Fruit fly (Drosophila melanogaster) whole organism, embryonic: ENCODE measurements around the gene CG33127.
A peak's percentile ranks its signal among the peaks of the same experiment; 100 is the strongest.

Experiments
- Atf6 ChIP-seq: fragments of 200-800 bp; sonication (Bioruptor generic); IDR thresholded peaks from 2 replicates; pipeline ENCODE4 v1.3.6; 2022; ENCODE audit warnings: missing biosample characterization, missing genetic modification characterization
- BEAF-32 ChIP-seq: fragments of 200-800 bp; sonication (Bioruptor generic); optimal IDR thresholded peaks from 3 replicates; lab custom pipeline; 2017; ENCODE audit warnings: missing biosample characterization, missing genetic modification characterization, mild to moderate bottlenecking, moderate library complexity, missing genetic modification reagents
- CG10267 ChIP-seq: fragments of 200-800 bp; sonication (Bioruptor generic); optimal IDR thresholded peaks from 2 replicates; lab custom pipeline; 2018; ENCODE audit warnings: missing biosample characterization, mild to moderate bottlenecking, missing genetic modification characterization, moderate library complexity
- CG12299 ChIP-seq: fragments of 200-800 bp; sonication (Bioruptor generic); optimal IDR thresholded peaks from 2 replicates; lab custom pipeline; 2018; ENCODE audit warnings: missing biosample characterization, mild to moderate bottlenecking, missing genetic modification characterization
- CG13123 ChIP-seq: fragments of 200-800 bp; sonication (Bioruptor generic); optimal IDR thresholded peaks from 2 replicates; lab custom pipeline; 2016; ENCODE audit warnings: missing biosample characterization, missing genetic modification characterization
- CG13624 ChIP-seq: fragments of 200-800 bp; sonication (Bioruptor generic); optimal IDR thresholded peaks from 2 replicates; lab custom pipeline; 2016; ENCODE audit warnings: missing biosample characterization, missing genetic modification characterization
- CG13775 ChIP-seq: fragments of 200-800 bp; sonication (Bioruptor generic); optimal IDR thresholded peaks from 3 replicates; lab custom pipeline; 2017; ENCODE audit warnings: missing biosample characterization, mild to moderate bottlenecking, missing genetic modification characterization
- CG14441 ChIP-seq: fragments of 200-800 bp; sonication (Bioruptor generic); IDR thresholded peaks from 2 replicates; pipeline ENCODE4 v1.3.6; 2022; ENCODE audit warnings: missing biosample characterization, missing genetic modification characterization
- CG16813 ChIP-seq: fragments of 200-800 bp; sonication (Bioruptor generic); IDR thresholded peaks from 3 replicates; pipeline ENCODE4 v1.3.6; 2022; ENCODE audit warnings: missing biosample characterization, missing genetic modification characterization; ENCODE audit not compliant: partially characterized antibody
- CG18011 ChIP-seq: fragments of 200-800 bp; sonication (Bioruptor generic); optimal IDR thresholded peaks from 2 replicates; lab custom pipeline; 2017; ENCODE audit warnings: missing biosample characterization, missing genetic modification characterization, mild to moderate bottlenecking, moderate library complexity, missing genotype
- CG2116 ChIP-seq: fragments of 200-800 bp; sonication (Bioruptor generic); optimal IDR thresholded peaks from 3 replicates; lab custom pipeline; 2018; ENCODE audit warnings: missing biosample characterization, mild to moderate bottlenecking, missing genetic modification characterization
- CG2202 ChIP-seq: fragments of 200-800 bp; sonication (Bioruptor generic); optimal IDR thresholded peaks from 2 replicates; lab custom pipeline; 2018; ENCODE audit warnings: missing biosample characterization, mild to moderate bottlenecking, missing genetic modification characterization
- CG30403 ChIP-seq: fragments of 200-800 bp; sonication (Bioruptor generic); optimal IDR thresholded peaks from 3 replicates; lab custom pipeline; 2016; ENCODE audit warnings: missing biosample characterization, missing genetic modification characterization
- CG32767 ChIP-seq: fragments of 200-800 bp; sonication (Bioruptor generic); IDR thresholded peaks from 2 replicates; pipeline ENCODE4 v1.3.6; 2022; ENCODE audit warnings: missing biosample characterization, missing genetic modification characterization
- CG32772 ChIP-seq: fragments of 200-800 bp; sonication (Bioruptor generic); IDR thresholded peaks from 2 replicates; pipeline ENCODE4 v1.3.6; 2022; ENCODE audit warnings: missing biosample characterization, missing genetic modification characterization
- CG6654 ChIP-seq: fragments of 200-800 bp; sonication (Bioruptor generic); optimal IDR thresholded peaks from 2 replicates; lab custom pipeline; 2017; ENCODE audit warnings: missing biosample characterization, mild to moderate bottlenecking, missing genetic modification characterization
- CG7556 ChIP-seq: fragments of 200-800 bp; sonication (Bioruptor generic); optimal IDR thresholded peaks from 2 replicates; lab custom pipeline; 2017; ENCODE audit warnings: missing biosample characterization, mild to moderate bottlenecking, missing genetic modification characterization
- CoRest ChIP-seq: fragments of 200-800 bp; sonication (Bioruptor generic); optimal IDR thresholded peaks from 3 replicates; lab custom pipeline; 2018; ENCODE audit warnings: missing biosample characterization, mild to moderate bottlenecking, missing genetic modification characterization, moderate library complexity
- CrebB ChIP-seq: fragments of 200-800 bp; sonication (Bioruptor generic); optimal IDR thresholded peaks from 3 replicates; lab custom pipeline; 2018; ENCODE audit warnings: missing biosample characterization, mild to moderate bottlenecking, missing genetic modification characterization
- Doc3 ChIP-seq: fragments of 200-800 bp; sonication (Bioruptor generic); IDR thresholded peaks from 3 replicates; pipeline ENCODE4 v1.3.6; 2022; ENCODE audit warnings: missing biosample characterization, missing genetic modification characterization; ENCODE audit not compliant: partially characterized antibody
- E2f1 ChIP-seq: fragments of 200-800 bp; sonication (Bioruptor generic); IDR thresholded peaks from 2 replicates; pipeline ENCODE4 v1.3.6; 2022; ENCODE audit warnings: missing biosample characterization, missing genetic modification characterization
- Elba2 ChIP-seq: fragments of 200-800 bp; sonication (Bioruptor generic); optimal IDR thresholded peaks from 3 replicates; lab custom pipeline; 2016; ENCODE audit warnings: missing biosample characterization, missing genetic modification characterization
- HHEX ChIP-seq: fragments of 200-800 bp; sonication (Bioruptor generic); optimal IDR thresholded peaks from 3 replicates; lab custom pipeline; 2017; ENCODE audit warnings: missing biosample characterization, mild to moderate bottlenecking, missing genetic modification characterization, missing genetic modification reagents
- Hmx ChIP-seq: fragments of 200-800 bp; sonication (Bioruptor generic); optimal IDR thresholded peaks from 2 replicates; lab custom pipeline; 2016; ENCODE audit warnings: missing biosample characterization, missing genetic modification characterization
- Hr51 ChIP-seq, 2 experiments: fragments of 200-800 bp; sonication (Bioruptor generic); optimal IDR thresholded peaks; 2 replicates in 1 of 2; 3 replicates in 1 of 2; lab custom pipeline; 2016 to 2018; ENCODE audit warnings: missing biosample characterization in 2 of 2, missing genetic modification characterization in 2 of 2, mild to moderate bottlenecking in 1 of 2, moderate library complexity in 1 of 2
- Jarid2 ChIP-seq: fragments of 200-800 bp; sonication (Bioruptor generic); optimal IDR thresholded peaks from 3 replicates; lab custom pipeline; 2017; ENCODE audit warnings: mild to moderate bottlenecking, missing biosample characterization, missing genetic modification reagents, missing genetic modification characterization
- Kr ChIP-seq: fragments of 200-800 bp; sonication (Bioruptor generic); optimal IDR thresholded peaks from 2 replicates; lab custom pipeline; 2017; ENCODE audit warnings: missing biosample characterization, mild to moderate bottlenecking, missing genetic modification characterization
- NK7.1 ChIP-seq: fragments of 200-800 bp; sonication (Bioruptor generic); optimal IDR thresholded peaks from 3 replicates; lab custom pipeline; 2016; ENCODE audit warnings: missing biosample characterization, missing genetic modification characterization
- bcd ChIP-seq: fragments of 200-800 bp; sonication (Bioruptor generic); optimal IDR thresholded peaks from 2 replicates; lab custom pipeline; 2017; ENCODE audit warnings: missing biosample characterization, mild to moderate bottlenecking, missing genetic modification characterization
- caup ChIP-seq: fragments of 200-800 bp; sonication (Bioruptor generic); optimal IDR thresholded peaks from 3 replicates; lab custom pipeline; 2017; ENCODE audit warnings: missing biosample characterization, mild to moderate bottlenecking, missing genetic modification characterization, moderate library complexity; ENCODE audit not compliant: severe bottlenecking
- da ChIP-seq: fragments of 200-800 bp; sonication (Bioruptor generic); optimal IDR thresholded peaks from 2 replicates; lab custom pipeline; 2016; ENCODE audit warnings: missing biosample characterization, missing genetic modification characterization
- dmrt11E ChIP-seq: fragments of 200-800 bp; sonication (Bioruptor generic); optimal IDR thresholded peaks from 3 replicates; lab custom pipeline; 2018; ENCODE audit warnings: missing biosample characterization, mild to moderate bottlenecking, missing genetic modification characterization, moderate library complexity
- dpn ChIP-seq, 2 experiments: fragments of 200-800 bp; sonication (Bioruptor generic); optimal IDR thresholded peaks; 3 replicates each; lab custom pipeline; 2016; ENCODE audit warnings: missing biosample characterization in 2 of 2, missing genetic modification characterization in 2 of 2
- fd3F ChIP-seq: fragments of 200-800 bp; sonication (Bioruptor generic); optimal IDR thresholded peaks from 2 replicates; lab custom pipeline; 2018; ENCODE audit warnings: missing biosample characterization, mild to moderate bottlenecking, missing genetic modification characterization, moderate library complexity
- fu2 ChIP-seq: fragments of 200-800 bp; sonication (Bioruptor generic); optimal IDR thresholded peaks from 2 replicates; lab custom pipeline; 2016; ENCODE audit warnings: missing biosample characterization, missing genetic modification characterization
- gcm2 ChIP-seq: fragments of 200-800 bp; sonication (Bioruptor generic); optimal IDR thresholded peaks from 2 replicates; lab custom pipeline; 2016; ENCODE audit warnings: missing biosample characterization, missing genetic modification characterization
- grau ChIP-seq: fragments of 200-800 bp; optimal IDR thresholded peaks from 3 replicates; lab custom pipeline; 2019; ENCODE audit warnings: missing biosample characterization, mild to moderate bottlenecking, missing genetic modification characterization, moderate library complexity
- grn ChIP-seq: fragments of 200-800 bp; sonication (Bioruptor generic); optimal IDR thresholded peaks from 3 replicates; lab custom pipeline; 2017; ENCODE audit warnings: missing biosample characterization, missing genetic modification characterization
- gro ChIP-seq: fragments of 200-800 bp; sonication (Bioruptor generic); optimal IDR thresholded peaks from 2 replicates; lab custom pipeline; 2016; ENCODE audit warnings: missing biosample characterization, missing genetic modification characterization
- jing ChIP-seq: fragments of 200-800 bp; sonication (Bioruptor generic); optimal IDR thresholded peaks from 2 replicates; lab custom pipeline; 2018; ENCODE audit warnings: missing biosample characterization, mild to moderate bottlenecking, missing genetic modification characterization
- klu ChIP-seq: fragments of 200-800 bp; sonication (Bioruptor generic); IDR thresholded peaks from 2 replicates; pipeline ENCODE4 v1.3.6; 2022; ENCODE audit warnings: missing biosample characterization, missing genetic modification characterization
- knrl ChIP-seq: fragments of 200-800 bp; sonication (Bioruptor generic); IDR thresholded peaks from 3 replicates; pipeline ENCODE4 v1.3.6; 2022; ENCODE audit warnings: missing biosample characterization, missing genetic modification characterization; ENCODE audit not compliant: partially characterized antibody
- mld ChIP-seq: fragments of 200-800 bp; sonication (Bioruptor generic); IDR thresholded peaks from 3 replicates; pipeline ENCODE4 v1.3.6; 2022; ENCODE audit warnings: missing biosample characterization, missing genetic modification characterization; ENCODE audit not compliant: partially characterized antibody
- p53 ChIP-seq: fragments of 200-800 bp; sonication (Bioruptor generic); optimal IDR thresholded peaks from 2 replicates; lab custom pipeline; 2016; ENCODE audit warnings: missing biosample characterization, missing genetic modification characterization
- pho ChIP-seq: fragments of 200-800 bp; sonication (Bioruptor generic); optimal IDR thresholded peaks from 2 replicates; lab custom pipeline; 2016; ENCODE audit warnings: missing biosample characterization, missing genetic modification characterization
- sc ChIP-seq, 3 experiments: fragments of >200 bp in 2 of 3; fragments of 200-800 bp in 1 of 3; sonication (Bioruptor generic) in 1 of 3; optimal IDR thresholded peaks; 2 replicates in 2 of 3; 3 replicates in 1 of 3; lab custom pipeline; 2017; ENCODE audit warnings: mild to moderate bottlenecking in 1 of 3, missing biosample characterization in 1 of 3, missing genetic modification characterization in 1 of 3, missing genetic modification reagents in 1 of 3
- sim ChIP-seq: fragments of 200-800 bp; sonication (Bioruptor generic); IDR thresholded peaks from 2 replicates; pipeline ENCODE4 v1.3.6; 2022; ENCODE audit warnings: missing biosample characterization, missing genetic modification characterization
- sr ChIP-seq: fragments of 200-800 bp; sonication (Bioruptor generic); IDR thresholded peaks from 3 replicates; pipeline ENCODE4 v1.3.6; 2022; ENCODE audit warnings: missing biosample characterization, missing genetic modification characterization
- tap ChIP-seq: fragments of 200-800 bp; optimal IDR thresholded peaks from 3 replicates; lab custom pipeline; 2019; ENCODE audit warnings: missing biosample characterization, mild to moderate bottlenecking, missing genetic modification characterization, moderate library complexity

The CG33127 gene

DNA sequence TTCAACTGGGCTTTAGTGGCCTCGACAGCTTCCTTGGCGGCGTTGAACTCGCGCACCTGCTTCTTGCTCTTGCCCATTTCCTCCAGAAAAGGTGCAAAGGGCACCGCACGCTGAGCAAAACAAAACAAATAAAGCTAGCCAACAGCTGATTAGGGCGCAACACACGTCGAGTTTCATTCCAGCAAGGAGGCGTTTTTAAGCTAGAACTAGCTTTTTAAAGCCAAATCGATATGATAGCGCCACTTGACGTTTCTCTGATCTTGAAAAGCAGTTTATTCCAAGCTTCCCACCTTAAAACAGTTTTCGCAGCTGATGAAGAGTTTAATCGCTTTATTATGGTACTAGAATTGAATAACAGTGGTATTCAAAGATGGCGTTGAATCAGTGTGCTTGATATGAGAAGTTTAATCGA lies 38.8 kb upstream of the CG33127 start, which contains the start of gene CG11601 (continued):
- TF ChIP-seq CG14441 (GFP tag; lab: Robert Waterston, UW) = 0 out of 2 replicates have a peak, but pooled peaks have one; percentile 26
- no peak for TF ChIP-seq sc (optimal IDR thresholded peaks at IDR 0.05; lab: Kevin White, UChicago)
- no peak for TF ChIP-seq sc (GFP tag; optimal IDR thresholded peaks at IDR 0.05; lab: Kevin White, UChicago)
- TF ChIP-seq mld (GFP tag; lab: Robert Waterston, UW) = no peak
- TF ChIP-seq CG6654 (GFP tag; lab: Kevin White, UChicago) = no peak
- no peak for TF ChIP-seq E2f1 (GFP tag; lab: Robert Waterston, UW)
- peak; percentile 21 for TF ChIP-seq gro (GFP tag; lab: Kevin White, UChicago)
- peak; percentile 52 for TF ChIP-seq CG2116 (GFP tag; lab: Kevin White, UChicago)
- TF ChIP-seq NK7.1 (GFP tag; lab: Kevin White, UChicago) = no peak
- TF ChIP-seq Atf6 (GFP tag; lab: Robert Waterston, UW) = peak; percentile 20; the same call in 1 of the 2 replicates
- TF ChIP-seq CG7556 (GFP tag; lab: Kevin White, UChicago) = no peak
- TF ChIP-seq CG13123 (GFP tag; lab: Kevin White, UChicago) = no peak
- TF ChIP-seq CG10267 (tag; lab: Kevin White, UChicago) = no peak
- TF ChIP-seq grau = peak; percentile 40
- no peak for TF ChIP-seq tap (tag; lab: Kevin White, UChicago)
- TF ChIP-seq BEAF-32 (GFP tag; lab: Kevin White, UChicago) = peak; percentile 40
- 0 out of 2 replicates have a peak, but pooled peaks have one; percentile 27 for TF ChIP-seq CG32767 (GFP tag; lab: Robert Waterston, UW)
- peak; percentile 1 for TF ChIP-seq dmrt11E (tag; lab: Kevin White, UChicago)
- TF ChIP-seq CG30403 (GFP tag; lab: Kevin White, UChicago) = peak; percentile 59
- peak; percentile 2 for TF ChIP-seq fd3F (GFP tag; lab: Kevin White, UChicago)
- no peak for TF ChIP-seq CG18011
- TF ChIP-seq dpn (GFP tag; optimal IDR thresholded peaks at IDR 0.05; lab: Kevin White, UChicago) = peak in 1 of 2 experiments; percentile 29
- TF ChIP-seq HHEX (GFP tag; lab: Kevin White, UChicago) = peak; percentile 9
- no peak for TF ChIP-seq grn (GFP tag; lab: Kevin White, UChicago)
- TF ChIP-seq Jarid2 (GFP tag; lab: Kevin White, UChicago) = no peak
- peak; percentile 39 for TF ChIP-seq fu2 (GFP tag; lab: Kevin White, UChicago)
- no peak for TF ChIP-seq da (GFP tag; lab: Kevin White, UChicago)
- TF ChIP-seq CrebB (tag; lab: Kevin White, UChicago) = no peak
- no peak for TF ChIP-seq caup (GFP tag; lab: Kevin White, UChicago)
- peak in 1 of 2 experiments; percentile 9 for TF ChIP-seq Hr51 (GFP tag; optimal IDR thresholded peaks at IDR 0.05; lab: Kevin White, UChicago)
- TF ChIP-seq Kr (GFP tag; lab: Kevin White, UChicago) = no peak
- TF ChIP-seq CoRest = peak; percentile 39
- no peak for TF ChIP-seq jing (GFP tag; lab: Kevin White, UChicago)
- no peak for TF ChIP-seq CG2202 (tag; lab: Kevin White, UChicago)
- TF ChIP-seq sim = no peak
- TF ChIP-seq CG13775 (GFP tag; lab: Kevin White, UChicago) = peak; percentile 38
- TF ChIP-seq Doc3 (GFP tag; lab: Robert Waterston, UW) = no peak
- no peak for TF ChIP-seq Hmx (GFP tag; lab: Kevin White, UChicago)
- TF ChIP-seq CG12299 = no peak
- no peak for TF ChIP-seq gcm2 (GFP tag; lab: Kevin White, UChicago)
- no peak for TF ChIP-seq klu (GFP tag; lab: Robert Waterston, UW)
- peak; percentile 46 for TF ChIP-seq bcd (GFP tag; lab: Kevin White, UChicago)
- 0 out of 2 replicates have a peak, but pooled peaks have one; percentile 22 for TF ChIP-seq CG32772 (GFP tag; lab: Robert Waterston, UW)
- TF ChIP-seq knrl (GFP tag; lab: Robert Waterston, UW) = peak; percentile 57; the same call in 2 of the 3 replicates
- no peak for TF ChIP-seq CG16813 (GFP tag; lab: Robert Waterston, UW)
- no peak for TF ChIP-seq p53 (GFP tag; lab: Kevin White, UChicago)
- TF ChIP-seq pho = peak; percentile 59
- no peak for TF ChIP-seq Elba2 (GFP tag; lab: Kevin White, UChicago)
- peak; percentile 34 for TF ChIP-seq CG13624
- TF ChIP-seq sr (GFP tag; lab: Robert Waterston, UW) = no peak
